Fruit fly (Drosophila melanogaster): ENCODE data around the gene PTPMT1.

The PTPMT1 gene

dm6 chr3R:23788406-23789021, 30.4 kb downstream of the PTPMT1 start (continued):
- TF ChIP-seq ind (GFP tag; optimal IDR thresholded peaks at IDR 0.05) (no peak), Med (GFP tag) (peak; percentile 83), CG4820 (GFP tag; optimal IDR thresholded peaks at IDR 0.05) (no peak), CG11093 (GFP tag; IDR thresholded peaks at IDR 0.05) (no peak), CG2202 (tag; optimal IDR thresholded peaks at IDR 0.05) (no peak), corto (GFP tag; optimal IDR thresholded peaks at IDR 0.05) (peak; percentile 48), CG13296 (GFP tag; optimal IDR thresholded peaks at IDR 0.05) (no peak), Chrac-16 (GFP tag; optimal IDR thresholded peaks at IDR 0.05) (no peak), CG16815 (GFP tag; optimal IDR thresholded peaks at IDR 0.05) (no peak), CG32772 (GFP tag; IDR thresholded peaks at IDR 0.05) (0 out of 2 replicates have a peak, but pooled peaks have one; percentile 4), CG31441 (GFP tag; IDR thresholded peaks at IDR 0.05) (peak; percentile 32; the same call in 1 of the 2 replicates), Meics (GFP tag; optimal IDR thresholded peaks at IDR 0.05) (peak; percentile 38), eve (GFP tag; optimal IDR thresholded peaks at IDR 0.05) (no peak), wek (GFP tag; optimal IDR thresholded peaks at IDR 0.05) (no peak), CG9727 (GFP tag; optimal IDR thresholded peaks at IDR 0.05) (no peak), CG4424 (GFP tag; optimal IDR thresholded peaks at IDR 0.05) (no peak), Elba2 (GFP tag; optimal IDR thresholded peaks at IDR 0.05) (no peak), MTF-1 (GFP tag; optimal IDR thresholded peaks at IDR 0.05; ENCODE audit: borderline replicate concordance) (no peak), CG31224 (GFP tag; IDR thresholded peaks at IDR 0.05) (0 out of 2 replicates have a peak, but pooled peaks have one; percentile 25), jing (GFP tag; optimal IDR thresholded peaks at IDR 0.05) (no peak), dati (GFP tag; IDR thresholded peaks at IDR 0.05) (0 out of 2 replicates have a peak, but pooled peaks have one; percentile 25), CG13624 (GFP tag; optimal IDR thresholded peaks at IDR 0.05) (no peak), GATAe (GFP tag; conservative IDR thresholded peaks at IDR 0.05) (no peak), Dbx (GFP tag; IDR thresholded peaks at IDR 0.05) (peak; percentile 16; the same call in 1 of the 3 replicates), gfzf (GFP tag; optimal IDR thresholded peaks at IDR 0.05) (no peak), CG7556 (GFP tag; optimal IDR thresholded peaks at IDR 0.05) (peak; percentile 5), CG1647 (GFP tag; optimal IDR thresholded peaks at IDR 0.05) (no peak), bsh (GFP tag; optimal IDR thresholded peaks at IDR 0.05) (peak; percentile 13 to 56), en (GFP tag; optimal IDR thresholded peaks at IDR 0.05) (no peak), Pdp1 (GFP tag; optimal IDR thresholded peaks at IDR 0.05) (peak in 1 of 2 experiments; percentile 20), BEAF-32 (GFP tag; optimal IDR thresholded peaks at IDR 0.05) (no peak), CG17568 (GFP tag; optimal IDR thresholded peaks at IDR 0.05) (no peak), CG34224 (GFP tag; IDR thresholded peaks at IDR 0.05; ENCODE audit: partially characterized antibody) (no peak), CG12299 (tag; optimal IDR thresholded peaks at IDR 0.05) (no peak), CG8281 (tag; optimal IDR thresholded peaks at IDR 0.05) (no peak), CG3065 (GFP tag; optimal IDR thresholded peaks at IDR 0.05) (no peak), Hey (tag; optimal IDR thresholded peaks at IDR 0.05) (no peak), Max (GFP tag; optimal IDR thresholded peaks at IDR 0.05) (no peak), CG3163 (GFP tag; optimal IDR thresholded peaks at IDR 0.05) (no peak), CG6254 (GFP tag; optimal IDR thresholded peaks at IDR 0.05) (no peak), fru (optimal IDR thresholded peaks at IDR 0.05) (no peak), Sry-β (GFP tag; optimal IDR thresholded peaks at IDR 0.05) (no peak), CG13123 (GFP tag; optimal IDR thresholded peaks at IDR 0.05) (no peak), CG11085 (GFP tag; IDR thresholded peaks at IDR 0.05) (no peak), Hmr (GFP tag; optimal IDR thresholded peaks at IDR 0.05) (peak; percentile 16), amos (GFP tag; IDR thresholded peaks at IDR 0.05; ENCODE audit: partially characterized antibody) (no peak), cas (GFP tag; IDR thresholded peaks at IDR 0.05) (no peak), pan (optimal IDR thresholded peaks at IDR 0.05) (no peak), pan (GFP tag; optimal IDR thresholded peaks at IDR 0.05 in 1 of 2, IDR thresholded peaks at IDR 0.05 in 1 of 2) (peak in 1 of 2 experiments; percentile 19), bowl (GFP tag; IDR thresholded peaks at IDR 0.05) (no peak)
